Fruit fly (Drosophila melanogaster) whole organism, wandering third instar larva: ENCODE results near the gene CG12539.

Experiments
- CG32264 ChIP-seq: fragments of 200-800 bp; sonication (Bioruptor generic); optimal IDR thresholded peaks from 2 replicates; lab custom pipeline; 2016; ENCODE audit warnings: missing biosample characterization, missing genetic modification characterization
- CG9705 ChIP-seq: fragments of 200-800 bp; sonication (Bioruptor generic); optimal IDR thresholded peaks from 2 replicates; lab custom pipeline; 2018; ENCODE audit warnings: missing biosample characterization, mild to moderate bottlenecking, missing genetic modification characterization
- CrebA ChIP-seq: fragments of 200-800 bp; sonication (Bioruptor generic); optimal IDR thresholded peaks from 2 replicates; lab custom pipeline; 2016; ENCODE audit warnings: missing biosample characterization, mild to moderate bottlenecking, missing genetic modification characterization, borderline replicate concordance
- Dfd ChIP-seq: fragments of >200 bp; optimal IDR thresholded peaks from 2 replicates; lab custom pipeline; 2017; ENCODE audit warnings: missing biosample characterization, missing genetic modification characterization
- GATAd ChIP-seq: sonication (Bioruptor generic); optimal IDR thresholded peaks from 2 replicates; lab custom pipeline; 2016; ENCODE audit warnings: missing biosample characterization, missing genetic modification characterization
- HLH106 ChIP-seq: fragments of 200-800 bp; optimal IDR thresholded peaks from 3 replicates; lab custom pipeline; 2019; ENCODE audit warnings: missing biosample characterization, mild to moderate bottlenecking, missing genetic modification characterization, moderate library complexity
- Hnf4 ChIP-seq: fragments of 200-800 bp; sonication (Bioruptor generic); optimal IDR thresholded peaks from 2 replicates; lab custom pipeline; 2016; ENCODE audit warnings: missing biosample characterization, mild to moderate bottlenecking, missing genetic modification characterization
- Hr78 ChIP-seq: fragments of >200 bp; optimal IDR thresholded peaks from 2 replicates; lab custom pipeline; 2017; ENCODE audit warnings: missing biosample characterization, missing genetic modification characterization
- Hr83 ChIP-seq: fragments of 200-300 bp; sonication (Bioruptor generic); optimal IDR thresholded peaks from 2 replicates; lab custom pipeline; 2016; ENCODE audit warnings: missing biosample characterization, mild to moderate bottlenecking, missing genetic modification characterization, moderate library complexity; ENCODE audit not compliant: poor library complexity, severe bottlenecking
- Jra ChIP-seq: sonication (Bioruptor generic); optimal IDR thresholded peaks from 2 replicates; lab custom pipeline; 2016; ENCODE audit warnings: missing biosample characterization, missing genetic modification characterization
- Mio ChIP-seq: sonication (Bioruptor generic); optimal IDR thresholded peaks from 2 replicates; lab custom pipeline; 2016; ENCODE audit warnings: missing biosample characterization, missing genetic modification characterization
- Myc ChIP-seq: fragments of >200 bp; optimal IDR thresholded peaks from 2 replicates; lab custom pipeline; 2017
- N ChIP-seq: fragments of >200 bp; optimal IDR thresholded peaks from 2 replicates; lab custom pipeline; 2018; ENCODE audit warnings: missing biosample characterization, missing external identifiers, missing genetic modification characterization
- OdsH ChIP-seq: fragments of 200-800 bp; sonication (Bioruptor generic); optimal IDR thresholded peaks from 2 replicates; lab custom pipeline; 2016; ENCODE audit warnings: missing biosample characterization, mild to moderate bottlenecking, missing genetic modification characterization
- Rel ChIP-seq, 2 experiments: fragments of 200-800 bp; sonication (Bioruptor generic) in 1 of 2; optimal IDR thresholded peaks; 2 replicates in 1 of 2; 3 replicates in 1 of 2; lab custom pipeline; 2016 to 2019; ENCODE audit warnings: mild to moderate bottlenecking in 2 of 2, missing biosample characterization in 2 of 2, missing genetic modification characterization in 2 of 2, moderate library complexity in 1 of 2
- Sp1 ChIP-seq: fragments of 200-800 bp; sonication (Bioruptor generic); optimal IDR thresholded peaks from 3 replicates; lab custom pipeline; 2019; ENCODE audit warnings: missing biosample characterization, mild to moderate bottlenecking, missing genetic modification characterization, moderate library complexity
- Vsx2 ChIP-seq: fragments of 200-300, 225-300 bp; sonication (Bioruptor generic); optimal IDR thresholded peaks from 2 replicates; lab custom pipeline; 2018; ENCODE audit warnings: missing biosample characterization, missing genetic modification characterization; ENCODE audit not compliant: partially characterized antibody
- br ChIP-seq: fragments of 200-800 bp; sonication (Bioruptor generic); optimal IDR thresholded peaks from 2 replicates; lab custom pipeline; 2016; ENCODE audit warnings: missing biosample characterization, missing genetic modification characterization
- dl ChIP-seq, 2 experiments: fragments of 175-275, 200-275 bp in 1 of 2; fragments of 200-275 bp in 1 of 2; sonication (Bioruptor generic); optimal IDR thresholded peaks; lab custom pipeline; 2018; ENCODE audit warnings: mild to moderate bottlenecking in 2 of 2, missing biosample characterization in 2 of 2, missing genetic modification characterization in 2 of 2, moderate library complexity in 2 of 2; ENCODE audit not compliant: partially characterized antibody in 2 of 2, insufficient read depth in 1 of 2
- dmrt93B ChIP-seq: fragments of 200-800 bp; sonication (Bioruptor generic); optimal IDR thresholded peaks from 2 replicates; lab custom pipeline; 2018; ENCODE audit warnings: missing biosample characterization, mild to moderate bottlenecking, missing genetic modification characterization
- dsf ChIP-seq: sonication (Bioruptor generic); optimal IDR thresholded peaks from 2 replicates; lab custom pipeline; 2016; ENCODE audit warnings: missing biosample characterization, missing genetic modification characterization, borderline replicate concordance
- ey ChIP-seq: fragments of 200-800 bp; sonication (Bioruptor generic); optimal IDR thresholded peaks from 2 replicates; lab custom pipeline; 2016; ENCODE audit warnings: missing biosample characterization, missing genetic modification characterization
- foxo ChIP-seq, 2 experiments: fragments of 200-800 bp; sonication (Bioruptor generic); optimal IDR thresholded peaks; 2 replicates in 1 of 2; 3 replicates in 1 of 2; lab custom pipeline; 2016 to 2017; ENCODE audit warnings: missing biosample characterization in 2 of 2, missing genetic modification characterization in 2 of 2
- fru ChIP-seq: fragments of 200-800 bp; sonication (Bioruptor generic); optimal IDR thresholded peaks from 3 replicates; lab custom pipeline; 2016; ENCODE audit warnings: missing biosample characterization, mild to moderate bottlenecking, missing genetic modification characterization
- h ChIP-seq: fragments of 200-800 bp; sonication (Bioruptor generic); optimal IDR thresholded peaks from 3 replicates; lab custom pipeline; 2016; ENCODE audit warnings: missing biosample characterization, mild to moderate bottlenecking, missing genetic modification characterization
- jim ChIP-seq: fragments of 175-275, 200-325 bp; sonication (Bioruptor generic); optimal IDR thresholded peaks from 2 replicates; lab custom pipeline; 2016; ENCODE audit warnings: missing biosample characterization, mild to moderate bottlenecking, missing genetic modification characterization
- pan ChIP-seq: fragments of >200 bp; optimal IDR thresholded peaks from 2 replicates; lab custom pipeline; 2017
- psq ChIP-seq: fragments of 200-800 bp; sonication (Bioruptor generic); optimal IDR thresholded peaks from 3 replicates; lab custom pipeline; 2017; ENCODE audit warnings: missing biosample characterization, mild to moderate bottlenecking, missing genetic modification characterization, moderate library complexity
- rgr ChIP-seq: fragments of 200-800 bp; sonication (Bioruptor generic); optimal IDR thresholded peaks from 3 replicates; lab custom pipeline; 2016; ENCODE audit warnings: missing biosample characterization, mild to moderate bottlenecking, missing genetic modification characterization
- sage ChIP-seq: fragments of 200-800 bp; sonication (Bioruptor generic); optimal IDR thresholded peaks from 2 replicates; lab custom pipeline; 2016; ENCODE audit warnings: missing biosample characterization, mild to moderate bottlenecking, missing genetic modification characterization
- sv ChIP-seq: fragments of 200-800 bp; sonication (Bioruptor generic); optimal IDR thresholded peaks from 3 replicates; lab custom pipeline; 2016; ENCODE audit warnings: missing biosample characterization, missing genetic modification characterization
- tai ChIP-seq: sonication (Bioruptor generic); optimal IDR thresholded peaks from 2 replicates; lab custom pipeline; 2016; ENCODE audit warnings: missing biosample characterization, missing genetic modification characterization
- usp ChIP-seq: fragments of >200 bp; optimal IDR thresholded peaks from 2 replicates; lab custom pipeline; 2017; ENCODE audit warnings: missing biosample characterization, missing genetic modification characterization
- woc ChIP-seq: sonication (Bioruptor generic); optimal IDR thresholded peaks from 2 replicates; lab custom pipeline; 2016; ENCODE audit warnings: missing biosample characterization, mild to moderate bottlenecking, missing genetic modification characterization

The CG12539 gene

dm6 chrX:14840417-14840872 lies 4.1 kb downstream of the CG12539 start:
- TF ChIP-seq dl (GFP tag; optimal IDR thresholded peaks at IDR 0.05; lab: Kevin White, UChicago; ENCODE audit: insufficient read depth in 1 of 2, partially characterized antibody in 2 of 2) (no peak), woc (GFP tag; lab: Kevin White, UChicago) (no peak), OdsH (peak; percentile 23), Hr78 (GFP tag; lab: Kevin White, UChicago) (no peak), HLH106 (tag; lab: Kevin White, UChicago) (peak; percentile 50), Dfd (GFP tag; lab: Kevin White, UChicago) (no peak), rgr (GFP tag; lab: Kevin White, UChicago) (peak; percentile 2), foxo (GFP tag; optimal IDR thresholded peaks at IDR 0.05; lab: Kevin White, UChicago) (peak in 1 of 2 experiments; percentile 44), CG9705 (no peak), Hnf4 (GFP tag; lab: Kevin White, UChicago) (no peak), usp (GFP tag; lab: Kevin White, UChicago) (no peak), Sp1 (GFP tag; lab: Kevin White, UChicago) (peak; percentile 52), sage (no peak)

dm6 chrX:14839739-14840347 lies 4.7 kb downstream of the CG12539 start:
- TF ChIP-seq CG9705 (no peak), fru (GFP tag; lab: Kevin White, UChicago) (peak; percentile 40), Vsx2 (GFP tag; lab: Kevin White, UChicago) (no peak), ey (peak; percentile 48), Dfd (GFP tag; lab: Kevin White, UChicago) (no peak), dmrt93B (no peak), tai (GFP tag; lab: Kevin White, UChicago) (no peak), h (GFP tag; lab: Kevin White, UChicago) (peak; percentile 47), foxo (GFP tag; optimal IDR thresholded peaks at IDR 0.05; lab: Kevin White, UChicago) (peak in 1 of 2 experiments; percentile 63), sage (no peak), rgr (GFP tag; lab: Kevin White, UChicago) (peak; percentile 70), OdsH (peak; percentile 8), N (GFP tag; lab: Kevin White, UChicago) (no peak), pan (lab: Kevin White, UChicago) (no peak), Hr78 (GFP tag; lab: Kevin White, UChicago) (no peak), psq (GFP tag; lab: Kevin White, UChicago) (peak; percentile 23), Myc (no peak), Hr83 (no peak), CrebA (GFP tag; lab: Kevin White, UChicago) (no peak), HLH106 (tag; lab: Kevin White, UChicago) (peak; percentile 54), usp (GFP tag; lab: Kevin White, UChicago) (no peak), dsf (GFP tag; lab: Kevin White, UChicago) (no peak), Sp1 (GFP tag; lab: Kevin White, UChicago) (no peak), dl (GFP tag; optimal IDR thresholded peaks at IDR 0.05; lab: Kevin White, UChicago; ENCODE audit: insufficient read depth in 1 of 2, partially characterized antibody in 2 of 2) (no peak), jim (GFP tag; lab: Kevin White, UChicago) (no peak), Jra (GFP tag; lab: Kevin White, UChicago) (no peak), Rel (GFP tag; optimal IDR thresholded peaks at IDR 0.05; lab: Kevin White, UChicago) (no peak), Rel (tag; optimal IDR thresholded peaks at IDR 0.05; lab: Kevin White, UChicago) (peak; percentile 21), GATAd (GFP tag; lab: Kevin White, UChicago) (peak; percentile 7), woc (GFP tag; lab: Kevin White, UChicago) (peak; percentile 0), Mio (GFP tag; lab: Kevin White, UChicago) (no peak)

- TF ChIP-seq dsf (GFP tag; lab: Kevin White, UChicago): peak; percentile 72
- TF ChIP-seq rgr (GFP tag; lab: Kevin White, UChicago): peak; percentile 78
- TF ChIP-seq fru (GFP tag; lab: Kevin White, UChicago): peak; percentile 76
- peak; percentile 69 for TF ChIP-seq HLH106 (tag; lab: Kevin White, UChicago)
- TF ChIP-seq CG32264 (GFP tag; lab: Kevin White, UChicago): peak; percentile 64
- no peak for TF ChIP-seq pan (lab: Kevin White, UChicago)
- peak; percentile 63 for TF ChIP-seq br (GFP tag; lab: Kevin White, UChicago)
- peak in 1 of 2 experiments; percentile 83 for TF ChIP-seq foxo (GFP tag; optimal IDR thresholded peaks at IDR 0.05; lab: Kevin White, UChicago)
- peak; percentile 86 for TF ChIP-seq Jra (GFP tag; lab: Kevin White, UChicago)
- peak; percentile 23 for TF ChIP-seq sage
- TF ChIP-seq CG9705: peak; percentile 50
- peak; percentile 81 for TF ChIP-seq ey
- peak; percentile 68 for TF ChIP-seq Sp1 (GFP tag; lab: Kevin White, UChicago)
- no peak for TF ChIP-seq Dfd (GFP tag; lab: Kevin White, UChicago)
- peak; percentile 89 for TF ChIP-seq h (GFP tag; lab: Kevin White, UChicago)
- no peak for TF ChIP-seq tai (GFP tag; lab: Kevin White, UChicago)
- TF ChIP-seq woc (GFP tag; lab: Kevin White, UChicago): peak; percentile 58
- TF ChIP-seq jim (GFP tag; lab: Kevin White, UChicago): no peak
- TF ChIP-seq Vsx2 (GFP tag; lab: Kevin White, UChicago): no peak
- peak; percentile 68 for TF ChIP-seq GATAd (GFP tag; lab: Kevin White, UChicago)
- peak; percentile 27 for TF ChIP-seq Mio (GFP tag; lab: Kevin White, UChicago)
- no peak for TF ChIP-seq Rel (GFP tag; optimal IDR thresholded peaks at IDR 0.05; lab: Kevin White, UChicago)
- peak; percentile 56 for TF ChIP-seq Rel (tag; optimal IDR thresholded peaks at IDR 0.05; lab: Kevin White, UChicago)
- TF ChIP-seq OdsH: peak; percentile 73
- peak; percentile 50 for TF ChIP-seq sv (GFP tag; lab: Kevin White, UChicago)
- peak; percentile 71 for TF ChIP-seq psq (GFP tag; lab: Kevin White, UChicago)
- TF ChIP-seq usp (GFP tag; lab: Kevin White, UChicago): no peak
Observed at dm6 chrX:14839047-14839446, 5.5 kb downstream of the CG12539 start, which contains the start of the genes CG32590 and Flo2. Gene CG32590 (minus strand): TSS chrX:14839106. Gene Flo2 (plus strand): TSS chrX:14839376.
